Fruit fly (Drosophila melanogaster): ENCODE measurements around the gene ome.

Gene ome

DNA sequence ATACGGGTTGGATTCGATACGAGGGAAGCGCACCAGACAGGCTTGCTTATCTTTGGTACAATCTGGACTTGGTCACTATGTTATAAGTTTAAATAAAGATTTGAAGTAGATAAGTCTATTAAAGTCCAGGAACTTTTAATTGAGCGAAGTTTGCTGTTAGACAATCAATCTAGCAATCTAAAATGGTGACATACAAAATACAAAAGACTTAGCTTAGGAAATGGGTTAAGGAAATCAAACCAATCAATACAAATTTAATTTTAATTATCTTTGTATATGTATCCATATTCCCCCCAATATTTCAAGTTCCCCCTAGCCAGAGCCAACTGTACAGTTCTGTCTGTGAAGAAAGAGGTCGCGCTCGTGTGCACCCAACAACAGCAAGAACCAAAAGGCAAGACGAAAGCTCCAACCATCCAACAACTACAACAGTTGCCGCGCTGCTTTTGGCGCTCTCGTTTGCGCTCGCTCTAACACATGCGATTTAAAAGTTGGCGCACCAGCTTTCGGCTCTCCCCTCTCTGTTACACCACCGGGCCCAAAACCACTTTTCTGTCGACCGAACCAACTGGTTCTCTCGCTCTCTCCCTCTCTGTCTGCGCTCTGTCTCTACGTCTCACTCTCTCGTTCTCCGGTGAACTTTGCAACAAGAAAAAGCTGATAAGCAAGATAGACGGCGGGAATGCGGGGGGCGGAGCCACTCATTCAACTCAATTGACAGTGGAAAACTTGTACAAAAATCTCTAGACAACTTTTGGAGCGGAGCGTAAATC, 83.5 kb downstream of the ome start (continued):
- TF ChIP-seq CG14710 (tag; optimal IDR thresholded peaks at IDR 0.05) (peak; percentile 70), CG34422 (GFP tag; IDR thresholded peaks at IDR 0.05) (peak; percentile 67; the same call in 2 of the 3 replicates), her (GFP tag; optimal IDR thresholded peaks at IDR 0.05) (no peak), CG17802 (tag; optimal IDR thresholded peaks at IDR 0.05) (no peak), Ssrp (tag; optimal IDR thresholded peaks at IDR 0.05) (peak; percentile 89), Mrtf (GFP tag; IDR thresholded peaks at IDR 0.05) (no peak; the same call in 2 of the 3 replicates), CG4854 (GFP tag; optimal IDR thresholded peaks at IDR 0.05) (peak; percentile 63), Hmr (GFP tag; optimal IDR thresholded peaks at IDR 0.05) (peak; percentile 89), Six4 (GFP tag; optimal IDR thresholded peaks at IDR 0.05) (peak; percentile 59), CG3407 (GFP tag; optimal IDR thresholded peaks at IDR 0.05) (peak; percentile 69), CG8089 (GFP tag; optimal IDR thresholded peaks at IDR 0.05) (no peak), Optix (GFP tag; IDR thresholded peaks at IDR 0.05) (peak; percentile 49; the same call in 1 of the 3 replicates), Sin3A (optimal IDR thresholded peaks at IDR 0.05) (no peak), H2.0 (GFP tag; IDR thresholded peaks at IDR 0.05) (peak; percentile 71), cg (GFP tag; optimal IDR thresholded peaks at IDR 0.05) (peak; percentile 63), Stat92E (GFP tag; optimal IDR thresholded peaks at IDR 0.05) (no peak), gfzf (GFP tag; optimal IDR thresholded peaks at IDR 0.05) (no peak), CG13123 (GFP tag; optimal IDR thresholded peaks at IDR 0.05) (peak; percentile 14), CG1602 (GFP tag; optimal IDR thresholded peaks at IDR 0.05) (peak; percentile 81), MTF-1 (GFP tag; optimal IDR thresholded peaks at IDR 0.05; ENCODE audit: borderline replicate concordance) (peak; percentile 89), CG10147 (GFP tag; optimal IDR thresholded peaks at IDR 0.05) (peak; percentile 81), CG33557 (GFP tag; optimal IDR thresholded peaks at IDR 0.05) (peak; percentile 60), Usf (GFP tag; optimal IDR thresholded peaks at IDR 0.05) (peak; percentile 69), grn (GFP tag; optimal IDR thresholded peaks at IDR 0.05) (peak; percentile 87), tap (tag; optimal IDR thresholded peaks at IDR 0.05) (peak; percentile 82), dmrt99B (tag; optimal IDR thresholded peaks at IDR 0.05) (peak; percentile 95), nerfin-1 (tag; optimal IDR thresholded peaks at IDR 0.05) (peak; percentile 77), CG18011 (GFP tag; optimal IDR thresholded peaks at IDR 0.05) (peak; percentile 54), Neu2 (GFP tag; optimal IDR thresholded peaks at IDR 0.05; ENCODE audit: borderline replicate concordance) (no peak), CG10209 (GFP tag; optimal IDR thresholded peaks at IDR 0.05) (peak; percentile 93), NK7.1 (GFP tag; optimal IDR thresholded peaks at IDR 0.05) (peak; percentile 38), Dad (GFP tag; optimal IDR thresholded peaks at IDR 0.05) (peak; percentile 31), usp (GFP tag; optimal IDR thresholded peaks at IDR 0.05) (no peak), CG15011 (GFP tag; optimal IDR thresholded peaks at IDR 0.05) (peak; percentile 86), Rfx (GFP tag; IDR thresholded peaks at IDR 0.05) (peak; percentile 80), sr (GFP tag; IDR thresholded peaks at IDR 0.05) (no peak; the same call in 2 of the 3 replicates), grau (tag; optimal IDR thresholded peaks at IDR 0.05) (peak; percentile 99), Lim3 (GFP tag; IDR thresholded peaks at IDR 0.05) (peak; percentile 67), Asciz (GFP tag; optimal IDR thresholded peaks at IDR 0.05) (peak; percentile 85), Camta (GFP tag; optimal IDR thresholded peaks at IDR 0.05) (peak; percentile 71), CG8290 (GFP tag; optimal IDR thresholded peaks at IDR 0.05) (no peak), CG8290 (tag; optimal IDR thresholded peaks at IDR 0.05) (peak; percentile 9 to 62), slp2 (GFP tag; optimal IDR thresholded peaks at IDR 0.05) (peak; percentile 75), Oli (tag; optimal IDR thresholded peaks at IDR 0.05) (peak; percentile 94), CG12219 (GFP tag; optimal IDR thresholded peaks at IDR 0.05) (peak; percentile 80), sd (tag; optimal IDR thresholded peaks at IDR 0.05) (peak; percentile 91), CG3726 (GFP tag; IDR thresholded peaks at IDR 0.05) (0 out of 3 replicates have a peak, but pooled peaks have one; percentile 70), CG17829 (tag; optimal IDR thresholded peaks at IDR 0.05) (peak; percentile 81), CG2120 (GFP tag; optimal IDR thresholded peaks at IDR 0.05) (peak; percentile 94)

Data from whole organism, embryonic.